Fruit fly (Drosophila melanogaster): Measurements from ENCODE around the gene unc-119.

DNA sequence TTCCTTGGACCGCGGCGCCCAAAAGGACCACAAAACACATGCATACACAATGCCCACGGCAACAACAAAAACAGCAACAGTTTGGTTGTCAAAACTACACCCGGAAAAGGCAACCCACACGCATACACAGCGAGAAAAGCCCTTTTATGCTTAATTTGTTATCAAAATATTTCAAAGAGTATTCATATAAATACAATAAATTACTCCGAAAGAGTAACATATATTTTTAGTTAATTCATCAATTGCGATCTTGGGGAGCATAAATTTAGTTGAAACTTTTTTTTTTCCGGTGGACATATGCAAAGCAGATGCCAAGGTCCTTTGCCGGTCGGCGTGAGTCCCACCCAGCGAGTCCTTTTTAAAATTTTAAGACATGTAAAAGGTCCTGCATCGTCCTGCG lies 35.9 kb downstream of the unc-119 start:
- no peak for TF ChIP-seq cnc (optimal IDR thresholded peaks at IDR 0.05)
- no peak for TF ChIP-seq Crg-1 (GFP tag; optimal IDR thresholded peaks at IDR 0.05)
- TF ChIP-seq ovo (GFP tag; optimal IDR thresholded peaks at IDR 0.05): no peak
- TF ChIP-seq CG33017 (tag; optimal IDR thresholded peaks at IDR 0.05): no peak
- no peak for TF ChIP-seq CG12768 (GFP tag; optimal IDR thresholded peaks at IDR 0.05)
- no peak for TF ChIP-seq tj (GFP tag; optimal IDR thresholded peaks at IDR 0.05)
- no peak for TF ChIP-seq Mnt (GFP tag; optimal IDR thresholded peaks at IDR 0.05)
